Worm (Caenorhabditis elegans): ENCODE measurements around the gene idpp-9.
A peak's percentile ranks its signal among the peaks of the same experiment; 100 is the strongest.

idpp-9 gene

DNA sequence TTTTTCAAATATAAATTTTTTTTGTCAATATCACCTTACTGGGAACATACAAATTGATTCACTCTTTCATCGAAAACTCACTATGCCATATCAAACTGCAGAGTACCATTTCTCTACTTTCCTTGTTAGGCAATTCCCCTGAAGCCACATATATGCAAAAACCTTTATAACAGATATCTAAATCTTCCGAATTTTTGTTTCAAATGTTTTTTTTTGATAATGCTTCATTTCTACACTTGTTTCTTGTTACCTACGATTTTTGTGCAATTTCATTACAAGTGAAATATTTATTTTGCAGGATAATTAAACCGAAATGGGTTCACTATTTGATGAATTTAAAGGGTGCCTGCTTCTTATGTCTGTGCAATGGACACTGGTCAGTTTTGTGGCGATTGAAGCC lies 4.5 kb upstream of the idpp-9 start, which contains the start of gene T22B2.2:
Gene T22B2.2 (plus strand): TSS at position 301 of the 400 bp plus-strand sequence.
- TF ChIP-seq drap-1 (GFP tag; optimal IDR thresholded peaks at IDR 0.05): no peak
- no peak for TF ChIP-seq snpc-4 (tag; optimal IDR thresholded peaks at IDR 0.05)
- no peak for TF ChIP-seq unc-39 (tag; optimal IDR thresholded peaks at IDR 0.05)

DNA sequence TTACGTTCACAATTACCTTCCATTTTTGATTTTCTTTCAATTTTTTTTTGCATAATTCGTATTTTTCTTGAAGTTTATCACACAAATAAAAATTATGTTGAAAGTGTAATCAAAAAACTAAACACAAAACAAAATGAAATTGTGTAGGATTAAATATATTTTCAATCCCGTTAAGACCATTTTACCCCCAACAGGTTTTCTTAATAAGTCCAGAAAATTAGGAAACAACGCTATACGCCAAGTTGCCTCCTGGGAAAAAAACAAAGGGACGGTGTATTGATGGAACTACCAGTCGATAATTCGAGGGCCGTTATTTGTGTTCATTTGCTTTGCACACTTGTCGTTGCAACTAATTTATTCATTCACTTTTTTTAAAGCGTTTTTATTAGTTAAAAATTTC lies 4.0 kb upstream of the idpp-9 start:
- TF ChIP-seq lin-32 (GFP tag; optimal IDR thresholded peaks at IDR 0.05) (no peak), sem-2 (GFP tag; optimal IDR thresholded peaks at IDR 0.05) (no peak), nhr-76 (tag; optimal IDR thresholded peaks at IDR 0.05) (no peak), lsy-2 (tag; optimal IDR thresholded peaks at IDR 0.05) (no peak), tbx-8 (GFP tag; optimal IDR thresholded peaks at IDR 0.05) (no peak), ces-1 (GFP tag; optimal IDR thresholded peaks at IDR 0.05) (no peak), blmp-1 (tag; optimal IDR thresholded peaks at IDR 0.05) (no peak), ham-2 (GFP tag; optimal IDR thresholded peaks at IDR 0.05) (no peak), ceh-39 (tag; optimal IDR thresholded peaks at IDR 0.05) (no peak), cnd-1 (tag; optimal IDR thresholded peaks at IDR 0.05) (no peak), M03D4.4 (tag; optimal IDR thresholded peaks at IDR 0.05) (no peak), unc-39 (tag; optimal IDR thresholded peaks at IDR 0.05) (no peak), snpc-4 (tag; optimal IDR thresholded peaks at IDR 0.05) (no peak), unc-120 (tag; optimal IDR thresholded peaks at IDR 0.05; ENCODE audit: poor library complexity, severe bottlenecking) (no peak), lin-13 (tag; optimal IDR thresholded peaks at IDR 0.05) (no peak), unc-62 (GFP tag; optimal IDR thresholded peaks at IDR 0.05) (no peak), elt-1 (tag; optimal IDR thresholded peaks at IDR 0.05; ENCODE audit: borderline replicate concordance, insufficient read depth) (no peak), nhr-28 (tag; optimal IDR thresholded peaks at IDR 0.05) (no peak), mab-5 (tag; optimal IDR thresholded peaks at IDR 0.05) (no peak), zip-8 (tag; optimal IDR thresholded peaks at IDR 0.05) (no peak)

DNA sequence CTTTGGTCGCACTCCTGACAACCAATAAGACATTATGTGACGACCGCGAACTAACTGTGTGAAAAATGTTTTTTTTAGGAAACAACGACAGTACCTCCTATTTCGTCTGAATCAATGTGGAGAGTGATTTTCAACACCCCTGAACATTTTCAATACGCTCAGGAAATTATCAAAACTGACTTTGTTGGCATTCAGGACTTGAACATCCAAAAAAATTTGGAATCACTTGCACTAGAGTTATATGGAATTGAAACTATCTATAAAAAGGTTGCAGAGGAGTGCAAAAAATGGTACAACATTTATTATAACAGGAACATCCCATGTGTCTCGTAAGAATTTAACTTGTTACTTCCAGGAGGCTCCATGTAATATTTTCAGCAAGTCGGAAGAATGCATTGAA lies 2.5 kb upstream of the idpp-9 start:
- TF ChIP-seq unc-39 (tag; optimal IDR thresholded peaks at IDR 0.05) (no peak), nhr-12 (tag; optimal IDR thresholded peaks at IDR 0.05) (no peak), mep-1 (tag; optimal IDR thresholded peaks at IDR 0.05) (no peak), lin-13 (tag; optimal IDR thresholded peaks at IDR 0.05) (no peak), bed-3 (GFP tag; optimal IDR thresholded peaks at IDR 0.05) (no peak), elt-3 (tag; optimal IDR thresholded peaks at IDR 0.05) (no peak), flh-1 (GFP tag; optimal IDR thresholded peaks at IDR 0.05) (no peak), zip-8 (tag; optimal IDR thresholded peaks at IDR 0.05) (no peak), unc-120 (tag; optimal IDR thresholded peaks at IDR 0.05; ENCODE audit: poor library complexity, severe bottlenecking) (no peak), M03D4.4 (tag; optimal IDR thresholded peaks at IDR 0.05) (no peak), snpc-4 (tag; optimal IDR thresholded peaks at IDR 0.05) (no peak), sptf-1 (tag; optimal IDR thresholded peaks at IDR 0.05) (no peak), lsy-2 (tag; optimal IDR thresholded peaks at IDR 0.05) (no peak), nhr-2 (tag; optimal IDR thresholded peaks at IDR 0.05) (no peak), ceh-39 (tag; optimal IDR thresholded peaks at IDR 0.05) (no peak), ceh-43 (GFP tag; optimal IDR thresholded peaks at IDR 0.05) (no peak), nhr-28 (tag; optimal IDR thresholded peaks at IDR 0.05) (no peak)

DNA sequence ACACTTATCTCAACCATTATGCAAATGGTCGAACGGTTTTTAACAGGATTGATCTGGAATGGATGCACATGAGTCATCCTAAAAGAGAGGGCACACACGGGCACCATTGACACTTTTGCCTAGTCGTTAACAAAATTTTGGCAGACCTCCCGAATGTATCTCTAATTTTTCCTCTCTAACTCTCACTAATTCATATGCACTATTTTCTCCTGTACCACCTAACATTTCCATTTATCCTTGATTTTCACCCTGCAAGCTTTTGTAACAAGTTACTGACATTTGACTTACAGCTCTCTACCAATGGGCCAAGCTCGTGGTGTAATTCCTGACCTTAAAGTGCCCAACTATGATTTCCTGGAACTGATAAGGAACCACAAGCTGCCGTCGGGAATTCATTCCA lies 1.4 kb upstream of the idpp-9 start, which contains the start of gene T22B2.3:
Gene T22B2.3 (plus strand): TSS at position 301 of the 400 bp plus-strand sequence.
- no peak for TF ChIP-seq mls-2 (tag; optimal IDR thresholded peaks at IDR 0.05)
- TF ChIP-seq unc-62 (GFP tag; optimal IDR thresholded peaks at IDR 0.05): no peak
- TF ChIP-seq snpc-4 (tag; optimal IDR thresholded peaks at IDR 0.05): no peak
- TF ChIP-seq ham-2 (GFP tag; optimal IDR thresholded peaks at IDR 0.05): no peak
- TF ChIP-seq nhr-237 (tag; optimal IDR thresholded peaks at IDR 0.05): no peak
- no peak for TF ChIP-seq cnd-1 (tag; optimal IDR thresholded peaks at IDR 0.05)
- TF ChIP-seq lsy-2 (tag; optimal IDR thresholded peaks at IDR 0.05): no peak
- TF ChIP-seq ceh-39 (tag; optimal IDR thresholded peaks at IDR 0.05): no peak

DNA sequence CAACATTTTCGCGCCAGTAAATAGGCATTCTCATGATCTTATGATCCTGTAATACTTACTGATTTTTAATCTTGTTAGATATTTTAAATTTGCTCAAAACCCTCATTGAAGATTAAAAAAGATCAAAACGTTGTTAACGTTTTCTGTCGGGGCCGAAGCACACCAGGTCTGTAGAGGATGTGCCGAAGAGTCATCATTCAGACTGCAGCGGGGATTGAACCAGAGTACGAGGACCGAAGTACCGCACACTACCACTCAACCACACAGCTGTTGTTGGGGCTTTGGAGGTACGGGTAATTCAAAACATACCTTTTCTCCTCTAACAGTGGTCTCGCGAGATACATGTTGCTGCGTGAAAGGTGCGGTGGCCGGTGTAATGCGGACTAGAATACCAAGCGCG lies 1.4 kb downstream of the idpp-9 start:
- TF ChIP-seq elt-3 (tag; optimal IDR thresholded peaks at IDR 0.05) (no peak), mls-2 (tag; optimal IDR thresholded peaks at IDR 0.05) (peak; percentile 46), nhr-28 (tag; optimal IDR thresholded peaks at IDR 0.05) (no peak), snpc-4 (tag; optimal IDR thresholded peaks at IDR 0.05) (no peak), bed-3 (GFP tag; optimal IDR thresholded peaks at IDR 0.05) (peak; percentile 25), M03D4.4 (tag; optimal IDR thresholded peaks at IDR 0.05) (peak; percentile 82), cnd-1 (tag; optimal IDR thresholded peaks at IDR 0.05) (peak; percentile 74), elt-1 (tag; optimal IDR thresholded peaks at IDR 0.05; ENCODE audit: borderline replicate concordance, insufficient read depth) (no peak), ceh-43 (GFP tag; optimal IDR thresholded peaks at IDR 0.05) (peak; percentile 73), sem-2 (GFP tag; optimal IDR thresholded peaks at IDR 0.05) (peak; percentile 40), ham-2 (GFP tag; optimal IDR thresholded peaks at IDR 0.05) (peak; percentile 24), flh-1 (GFP tag; optimal IDR thresholded peaks at IDR 0.05) (peak; percentile 6), hlh-1 (tag; optimal IDR thresholded peaks at IDR 0.05) (peak; percentile 78), drap-1 (GFP tag; optimal IDR thresholded peaks at IDR 0.05) (peak; percentile 78), lin-13 (tag; optimal IDR thresholded peaks at IDR 0.05) (peak; percentile 37), unc-62 (GFP tag; optimal IDR thresholded peaks at IDR 0.05) (no peak), nhr-237 (tag; optimal IDR thresholded peaks at IDR 0.05) (no peak), lin-32 (GFP tag; optimal IDR thresholded peaks at IDR 0.05) (peak; percentile 69), ceh-83 (GFP tag; optimal IDR thresholded peaks at IDR 0.05) (peak; percentile 81), pha-4 (tag; optimal IDR thresholded peaks at IDR 0.05) (no peak), ceh-39 (tag; optimal IDR thresholded peaks at IDR 0.05) (no peak), tbx-8 (GFP tag; optimal IDR thresholded peaks at IDR 0.05) (no peak), sptf-1 (tag; optimal IDR thresholded peaks at IDR 0.05) (peak; percentile 75), unc-120 (tag; optimal IDR thresholded peaks at IDR 0.05; ENCODE audit: poor library complexity, severe bottlenecking) (peak; percentile 9), lsy-2 (tag; optimal IDR thresholded peaks at IDR 0.05) (no peak), nhr-12 (tag; optimal IDR thresholded peaks at IDR 0.05) (no peak), nhr-2 (tag; optimal IDR thresholded peaks at IDR 0.05) (no peak)

All from whole organism, mixed stage, embryonic.